Fruit fly (Drosophila melanogaster): Measurements from ENCODE around the gene CG13460.

Gene CG13460

dm6 chr3L:15013957-15014692, 47.4 kb downstream of the CG13460 start, which contains the start of gene Reck (continued):
- TF ChIP-seq fd102C (GFP tag; optimal IDR thresholded peaks at IDR 0.05) (no peak), sqz (GFP tag; optimal IDR thresholded peaks at IDR 0.05) (peak; percentile 74), CG3065 (GFP tag; optimal IDR thresholded peaks at IDR 0.05) (peak; percentile 60), CG12219 (GFP tag; optimal IDR thresholded peaks at IDR 0.05) (peak; percentile 72), ATbp (GFP tag; optimal IDR thresholded peaks at IDR 0.05) (peak; percentile 83), CkIIα-i1 (GFP tag; IDR thresholded peaks at IDR 0.05) (no peak), tna (GFP tag; IDR thresholded peaks at IDR 0.05; ENCODE audit: partially characterized antibody) (no peak), MESR4 (GFP tag; optimal IDR thresholded peaks at IDR 0.05) (peak; percentile 1), jigr1 (GFP tag; IDR thresholded peaks at IDR 0.05) (no peak), MTF-1 (GFP tag; optimal IDR thresholded peaks at IDR 0.05; ENCODE audit: borderline replicate concordance) (peak; percentile 77), pzg (GFP tag; optimal IDR thresholded peaks at IDR 0.05) (peak; percentile 31), maf-S (GFP tag; optimal IDR thresholded peaks at IDR 0.05) (peak; percentile 15), CG12236 (GFP tag; optimal IDR thresholded peaks at IDR 0.05) (no peak), CG13775 (GFP tag; optimal IDR thresholded peaks at IDR 0.05) (peak; percentile 79), nmo (GFP tag; optimal IDR thresholded peaks at IDR 0.05) (peak; percentile 82), CG17612 (GFP tag; IDR thresholded peaks at IDR 0.05) (no peak), her (GFP tag; optimal IDR thresholded peaks at IDR 0.05) (no peak), CG2120 (GFP tag; optimal IDR thresholded peaks at IDR 0.05) (peak; percentile 66), Rx (GFP tag; IDR thresholded peaks at IDR 0.05) (peak; percentile 50; the same call in 1 of the 2 replicates), CG18764 (GFP tag; optimal IDR thresholded peaks at IDR 0.05) (peak; percentile 82), CG14014 (GFP tag; IDR thresholded peaks at IDR 0.05) (peak; percentile 86), jing (GFP tag; optimal IDR thresholded peaks at IDR 0.05) (peak; percentile 28), wor (GFP tag; IDR thresholded peaks at IDR 0.05) (peak; percentile 44), gcm2 (GFP tag; optimal IDR thresholded peaks at IDR 0.05) (peak; percentile 12), bigmax (GFP tag; optimal IDR thresholded peaks at IDR 0.05) (no peak), chn (GFP tag; optimal IDR thresholded peaks at IDR 0.05) (peak; percentile 38), CG7839 (tag; optimal IDR thresholded peaks at IDR 0.05) (peak; percentile 83), caup (GFP tag; optimal IDR thresholded peaks at IDR 0.05; ENCODE audit: severe bottlenecking) (peak; percentile 83), ranshi (GFP tag; IDR thresholded peaks at IDR 0.05) (peak; percentile 83), CG11560 (tag; IDR thresholded peaks at IDR 0.05) (no peak), CG7357 (GFP tag; IDR thresholded peaks at IDR 0.05) (peak; percentile 43; the same call in 1 of the 3 replicates), CG1233 (GFP tag; optimal IDR thresholded peaks at IDR 0.05) (peak; percentile 85), CG13424 (tag; optimal IDR thresholded peaks at IDR 0.05) (peak; percentile 81), Hand (GFP tag; optimal IDR thresholded peaks at IDR 0.05) (peak; percentile 42), CG18262 (tag; optimal IDR thresholded peaks at IDR 0.05) (peak; percentile 86), pita (GFP tag; optimal IDR thresholded peaks at IDR 0.05) (peak; percentile 67), Dip3 (GFP tag; optimal IDR thresholded peaks at IDR 0.05) (peak; percentile 21), Doc2 (GFP tag; IDR thresholded peaks at IDR 0.05) (no peak), CG17829 (tag; optimal IDR thresholded peaks at IDR 0.05) (peak; percentile 89), scrt (GFP tag; optimal IDR thresholded peaks at IDR 0.05) (peak; percentile 74), Gsc (GFP tag; IDR thresholded peaks at IDR 0.05) (no peak), CG1529 (GFP tag; optimal IDR thresholded peaks at IDR 0.05) (peak; percentile 77), Xbp1 (GFP tag; optimal IDR thresholded peaks at IDR 0.05) (peak; percentile 87), CG4854 (GFP tag; optimal IDR thresholded peaks at IDR 0.05) (peak; percentile 81), CG17186 (GFP tag; optimal IDR thresholded peaks at IDR 0.05) (no peak), ara (GFP tag; IDR thresholded peaks at IDR 0.05) (peak; percentile 73; the same call in 1 of the 2 replicates), CG16815 (GFP tag; optimal IDR thresholded peaks at IDR 0.05) (peak; percentile 59), CG18599 (GFP tag; optimal IDR thresholded peaks at IDR 0.05) (peak; percentile 86), CG7786 (GFP tag; optimal IDR thresholded peaks at IDR 0.05) (peak; percentile 20)
